Fruit fly (Drosophila melanogaster) whole organism, embryonic: ENCODE measurements around the gene HemK2.

Experiments
- Abd-B ChIP-seq: fragments of 200-800 bp; sonication (Bioruptor generic); optimal IDR thresholded peaks from 2 replicates; lab custom pipeline; 2018; ENCODE audit warnings: missing biosample characterization, mild to moderate bottlenecking, missing genetic modification characterization, moderate library complexity
- BEAF-32 ChIP-seq: fragments of 200-800 bp; sonication (Bioruptor generic); optimal IDR thresholded peaks from 3 replicates; lab custom pipeline; 2017; ENCODE audit warnings: missing biosample characterization, missing genetic modification characterization, mild to moderate bottlenecking, moderate library complexity, missing genetic modification reagents
- CG13296 ChIP-seq: fragments of 200-800 bp; sonication (Bioruptor generic); optimal IDR thresholded peaks from 3 replicates; lab custom pipeline; 2018; ENCODE audit warnings: missing biosample characterization, mild to moderate bottlenecking, missing genetic modification characterization
- CG13894 ChIP-seq: fragments of 200-800 bp; sonication (Bioruptor generic); optimal IDR thresholded peaks from 3 replicates; lab custom pipeline; 2018; ENCODE audit warnings: missing biosample characterization, mild to moderate bottlenecking, missing genetic modification characterization, moderate library complexity
- CG14667 ChIP-seq: fragments of 200-800 bp; sonication (Bioruptor generic); IDR thresholded peaks from 2 replicates; pipeline ENCODE4 v1.3.6; 2022; ENCODE audit warnings: missing biosample characterization, missing genetic modification characterization
- CG2129 ChIP-seq: fragments of 200-800 bp; sonication (Bioruptor generic); IDR thresholded peaks from 2 replicates; pipeline ENCODE4 v1.3.6; 2022; ENCODE audit warnings: missing biosample characterization, missing genetic modification characterization; ENCODE audit not compliant: partially characterized antibody
- CG30431 ChIP-seq: fragments of 200-800 bp; sonication (Bioruptor generic); optimal IDR thresholded peaks from 2 replicates; lab custom pipeline; 2017; ENCODE audit warnings: missing biosample characterization, missing genetic modification characterization
- CG31224 ChIP-seq: fragments of 200-800 bp; sonication (Bioruptor generic); IDR thresholded peaks from 2 replicates; pipeline ENCODE4 v1.3.6; 2022; ENCODE audit warnings: missing biosample characterization, missing genetic modification characterization
- CG31388 ChIP-seq: fragments of 200-800 bp; sonication (Bioruptor generic); optimal IDR thresholded peaks from 2 replicates; lab custom pipeline; 2016; ENCODE audit warnings: missing biosample characterization, missing genetic modification characterization
- CG3281 ChIP-seq: fragments of 200-800 bp; sonication (Bioruptor generic); optimal IDR thresholded peaks from 3 replicates; lab custom pipeline; 2017; ENCODE audit warnings: missing biosample characterization, mild to moderate bottlenecking, missing genetic modification characterization
- CG4360 ChIP-seq: fragments of 200-800 bp; sonication (Bioruptor generic); IDR thresholded peaks from 2 replicates; pipeline ENCODE4 v1.3.6; 2022; ENCODE audit warnings: missing biosample characterization, missing genetic modification characterization
- CG7839 ChIP-seq: fragments of 200-800 bp; sonication (Bioruptor generic); optimal IDR thresholded peaks from 3 replicates; lab custom pipeline; 2018; ENCODE audit warnings: missing biosample characterization, mild to moderate bottlenecking, missing genetic modification characterization, moderate library complexity
- CkIIα-i1 ChIP-seq: fragments of 200-800 bp; sonication (Bioruptor generic); IDR thresholded peaks from 2 replicates; pipeline ENCODE4 v1.3.6; 2022; ENCODE audit warnings: missing biosample characterization, missing genetic modification characterization
- Dfd ChIP-seq, 2 experiments: fragments of >200 bp; optimal IDR thresholded peaks; 2 replicates each; lab custom pipeline; 2017; ENCODE audit warnings: missing biosample characterization in 2 of 2, missing genetic modification characterization in 2 of 2
- Dip2 ChIP-seq: fragments of 200-800 bp; sonication (Bioruptor generic); IDR thresholded peaks from 2 replicates; pipeline ENCODE4 v1.3.6; 2022; ENCODE audit warnings: missing biosample characterization, missing genetic modification characterization
- Dip3 ChIP-seq: fragments of 200-800 bp; sonication (Bioruptor generic); optimal IDR thresholded peaks from 3 replicates; lab custom pipeline; 2016; ENCODE audit warnings: missing biosample characterization, missing genetic modification characterization
- Dref ChIP-seq: fragments of 200-800 bp; sonication (Bioruptor generic); IDR thresholded peaks from 2 replicates; pipeline ENCODE4 v1.3.6; 2022; ENCODE audit warnings: missing biosample characterization, missing genetic modification characterization
- E2f1 ChIP-seq: fragments of 200-800 bp; sonication (Bioruptor generic); IDR thresholded peaks from 2 replicates; pipeline ENCODE4 v1.3.6; 2022; ENCODE audit warnings: missing biosample characterization, missing genetic modification characterization
- Fer1 ChIP-seq: fragments of 200-800 bp; sonication (Bioruptor generic); optimal IDR thresholded peaks from 2 replicates; lab custom pipeline; 2017; ENCODE audit warnings: missing biosample characterization, mild to moderate bottlenecking, missing genetic modification characterization
- Fer3 ChIP-seq: fragments of 200-800 bp; sonication (Bioruptor generic); optimal IDR thresholded peaks from 2 replicates; lab custom pipeline; 2018; ENCODE audit warnings: missing biosample characterization, mild to moderate bottlenecking, missing genetic modification characterization, moderate library complexity
- Gug ChIP-seq: fragments of 200-800 bp; sonication (Bioruptor generic); IDR thresholded peaks from 4 replicates; pipeline ENCODE4 v1.3.6; 2022; ENCODE audit warnings: missing biosample characterization, missing genetic modification characterization
- HLH54F ChIP-seq: fragments of 200-800 bp; sonication (Bioruptor generic); optimal IDR thresholded peaks from 3 replicates; lab custom pipeline; 2016; ENCODE audit warnings: missing biosample characterization, missing genetic modification characterization
- Hand ChIP-seq: fragments of 200-800 bp; sonication (Bioruptor generic); optimal IDR thresholded peaks from 2 replicates; lab custom pipeline; 2017; ENCODE audit warnings: mild to moderate bottlenecking, missing biosample characterization, missing genetic modification reagents, missing genetic modification characterization
- Oaz ChIP-seq: fragments of 200-800 bp; sonication (Bioruptor generic); IDR thresholded peaks from 2 replicates; pipeline ENCODE4 v1.3.6; 2022; ENCODE audit warnings: missing biosample characterization, missing genetic modification characterization
- Optix ChIP-seq: fragments of 200-800 bp; sonication (Bioruptor generic); IDR thresholded peaks from 3 replicates; pipeline ENCODE4 v1.3.6; 2022; ENCODE audit warnings: missing biosample characterization, missing genetic modification characterization
- Ssrp ChIP-seq: fragments of 200-800 bp; sonication (Bioruptor generic); optimal IDR thresholded peaks from 2 replicates; lab custom pipeline; 2018; ENCODE audit warnings: missing biosample characterization, mild to moderate bottlenecking, missing genetic modification characterization, moderate library complexity
- Xbp1 ChIP-seq: fragments of 200-800 bp; sonication (Bioruptor generic); optimal IDR thresholded peaks from 3 replicates; lab custom pipeline; 2016; ENCODE audit warnings: missing biosample characterization, mild to moderate bottlenecking, missing genetic modification characterization
- YL-1 ChIP-seq: fragments of 200-800 bp; sonication (Bioruptor generic); optimal IDR thresholded peaks from 3 replicates; lab custom pipeline; 2017; ENCODE audit warnings: missing biosample characterization, mild to moderate bottlenecking, missing genetic modification characterization
- br ChIP-seq: fragments of >200 bp; optimal IDR thresholded peaks from 2 replicates; lab custom pipeline; 2017
- btn ChIP-seq: fragments of 200-800 bp; sonication (Bioruptor generic); optimal IDR thresholded peaks from 2 replicates; lab custom pipeline; 2016; ENCODE audit warnings: missing biosample characterization, missing genetic modification characterization
- dan ChIP-seq: fragments of 200-800 bp; sonication (Bioruptor generic); IDR thresholded peaks from 2 replicates; pipeline ENCODE4 v1.3.6; 2022; ENCODE audit warnings: missing biosample characterization, missing genetic modification characterization
- fd64A ChIP-seq: fragments of 200-800 bp; sonication (Bioruptor generic); optimal IDR thresholded peaks from 3 replicates; lab custom pipeline; 2018; ENCODE audit warnings: missing biosample characterization, mild to moderate bottlenecking, missing genetic modification characterization
- h ChIP-seq: fragments of >200 bp; optimal IDR thresholded peaks from 2 replicates; lab custom pipeline; 2017
- ham ChIP-seq: fragments of 200-800 bp; sonication (Bioruptor generic); IDR thresholded peaks from 2 replicates; pipeline ENCODE4 v1.3.6; 2022; ENCODE audit warnings: missing biosample characterization, missing genetic modification characterization
- hb ChIP-seq: fragments of 200-800 bp; sonication (Bioruptor generic); IDR thresholded peaks from 3 replicates; pipeline ENCODE4 v1.3.6; 2022; ENCODE audit warnings: missing biosample characterization, missing genetic modification characterization; ENCODE audit not compliant: partially characterized antibody
- ind ChIP-seq: fragments of 200-800 bp; sonication (Bioruptor generic); optimal IDR thresholded peaks from 3 replicates; lab custom pipeline; 2016; ENCODE audit warnings: missing biosample characterization, missing genetic modification characterization
- lab ChIP-seq: fragments of 200-800 bp; sonication (Bioruptor generic); optimal IDR thresholded peaks from 3 replicates; lab custom pipeline; 2017; ENCODE audit warnings: missing biosample characterization, missing genetic modification characterization, mild to moderate bottlenecking, moderate library complexity, missing genetic modification reagents
- lov ChIP-seq, 2 experiments: fragments of 200-800 bp in 1 of 2; fragments of >200 bp in 1 of 2; sonication (Bioruptor generic) in 1 of 2; IDR thresholded peaks in 1 of 2; optimal IDR thresholded peaks in 1 of 2; 2 replicates in 1 of 2; 3 replicates in 1 of 2; pipeline versions ENCODE4 v1.3.6 to Lab custom; 2017 to 2022; ENCODE audit warnings: missing biosample characterization in 1 of 2, missing genetic modification characterization in 1 of 2
- maf-S ChIP-seq: fragments of 200-800 bp; sonication (Bioruptor generic); optimal IDR thresholded peaks from 2 replicates; lab custom pipeline; 2016; ENCODE audit warnings: missing biosample characterization, missing genetic modification characterization
- otp ChIP-seq: fragments of 200-800 bp; sonication (Bioruptor generic); IDR thresholded peaks from 3 replicates; pipeline ENCODE4, ENCODE4 v1.3.6; 2022; ENCODE audit warnings: missing biosample characterization, missing genetic modification characterization
- pan ChIP-seq, 4 experiments: fragments of >200 bp in 3 of 4; fragments of 200-800 bp in 1 of 4; sonication (Bioruptor generic) in 1 of 4; optimal IDR thresholded peaks in 3 of 4; IDR thresholded peaks in 1 of 4; 2 replicates each; pipeline versions ENCODE4 v1.3.6 to Lab custom; 2017 to 2022; ENCODE audit warnings: missing biosample characterization in 2 of 4, missing genetic modification characterization in 2 of 4, mixed read lengths in 1 of 4
- phol ChIP-seq: fragments of 200-800 bp; sonication (Bioruptor generic); optimal IDR thresholded peaks from 3 replicates; lab custom pipeline; 2018; ENCODE audit warnings: missing biosample characterization, mild to moderate bottlenecking, missing genetic modification characterization, moderate library complexity
- pnt ChIP-seq: fragments of 200-800 bp; sonication (Bioruptor generic); optimal IDR thresholded peaks from 3 replicates; lab custom pipeline; 2016; ENCODE audit warnings: missing biosample characterization, missing genetic modification characterization
- pum ChIP-seq: fragments of 200-800 bp; sonication (Bioruptor generic); optimal IDR thresholded peaks from 2 replicates; lab custom pipeline; 2016; ENCODE audit warnings: missing biosample characterization, missing genetic modification characterization
- row ChIP-seq: fragments of 200-800 bp; sonication (Bioruptor generic); IDR thresholded peaks from 3 replicates; pipeline ENCODE4 v1.3.6; 2022; ENCODE audit warnings: missing biosample characterization, missing genetic modification characterization
- sisA ChIP-seq: fragments of 200-800 bp; sonication (Bioruptor generic); IDR thresholded peaks from 2 replicates; pipeline ENCODE4 v1.3.6; 2022; ENCODE audit warnings: missing biosample characterization, missing genetic modification characterization
- tap ChIP-seq: fragments of 200-800 bp; optimal IDR thresholded peaks from 3 replicates; lab custom pipeline; 2019; ENCODE audit warnings: missing biosample characterization, mild to moderate bottlenecking, missing genetic modification characterization, moderate library complexity
- tgo ChIP-seq: fragments of 200-800 bp; sonication (Bioruptor generic); IDR thresholded peaks from 3 replicates; pipeline ENCODE4 v1.3.6; 2022; ENCODE audit warnings: missing biosample characterization, missing genetic modification characterization
- zen2 ChIP-seq: fragments of 200-800 bp; sonication (Bioruptor generic); IDR thresholded peaks from 3 replicates; pipeline ENCODE4 v1.3.6; 2022; ENCODE audit warnings: missing biosample characterization, missing genetic modification characterization; ENCODE audit not compliant: partially characterized antibody

The HemK2 gene

dm6 chr2L:2752460-2753411 lies 6.7 kb downstream of the HemK2 start, which contains the start of gene Pgk (continued):
- TF ChIP-seq CG14667 (GFP tag; lab: Robert Waterston, UW) (no peak), ham (GFP tag; lab: Robert Waterston, UW) (no peak), maf-S (GFP tag; lab: Kevin White, UChicago) (no peak), CG2129 (GFP tag; lab: Robert Waterston, UW) (no peak), Dip2 (GFP tag; lab: Robert Waterston, UW) (no peak), CG7839 (tag; lab: Kevin White, UChicago) (peak; percentile 30), dan (GFP tag; lab: Robert Waterston, UW) (no peak), phol (peak; percentile 12), pan (optimal IDR thresholded peaks at IDR 0.05; lab: Kevin White, UChicago) (no peak), pan (GFP tag; optimal IDR thresholded peaks at IDR 0.05 in 1 of 2, IDR thresholded peaks at IDR 0.05 in 1 of 2) (no peak), YL-1 (GFP tag; lab: Kevin White, UChicago) (peak; percentile 17), Gug (peak; percentile 1; the same call in 1 of the 4 replicates), h (lab: Kevin White, UChicago) (no peak), Optix (GFP tag; lab: Robert Waterston, UW) (no peak), Hand (GFP tag; lab: Kevin White, UChicago) (peak; percentile 75), Abd-B (GFP tag; lab: Kevin White, UChicago) (no peak), Dref (GFP tag; lab: Robert Waterston, UW) (no peak), btn (GFP tag; lab: Kevin White, UChicago) (no peak), tgo (GFP tag; lab: Robert Waterston, UW) (no peak), sisA (GFP tag; lab: Robert Waterston, UW) (no peak), pnt (no peak), CG13296 (GFP tag; lab: Kevin White, UChicago) (peak; percentile 79), E2f1 (GFP tag; lab: Robert Waterston, UW) (no peak), zen2 (GFP tag; lab: Robert Waterston, UW) (no peak), Fer1 (peak; percentile 83), Dip3 (GFP tag; lab: Kevin White, UChicago) (peak; percentile 33), HLH54F (GFP tag; lab: Kevin White, UChicago) (peak; percentile 1), pum (GFP tag; lab: Kevin White, UChicago) (no peak), fd64A (GFP tag; lab: Kevin White, UChicago) (no peak), CkIIα-i1 (GFP tag; lab: Robert Waterston, UW) (no peak), Oaz (GFP tag; lab: Robert Waterston, UW) (no peak), row (GFP tag; lab: Robert Waterston, UW) (no peak), Fer3 (tag; lab: Kevin White, UChicago) (peak; percentile 45), CG4360 (GFP tag; lab: Robert Waterston, UW) (no peak), CG3281 (GFP tag; lab: Kevin White, UChicago) (peak; percentile 74), tap (peak; percentile 14), ind (GFP tag; lab: Kevin White, UChicago) (no peak), otp (GFP tag; lab: Robert Waterston, UW) (no peak), br (lab: Kevin White, UChicago) (no peak), lov (optimal IDR thresholded peaks at IDR 0.05; lab: Kevin White, UChicago) (no peak), lov (GFP tag; IDR thresholded peaks at IDR 0.05; lab: Robert Waterston, UW) (no peak), CG31388 (no peak), lab (GFP tag; lab: Kevin White, UChicago) (peak; percentile 67), CG13894 (tag; lab: Kevin White, UChicago) (peak; percentile 92), Ssrp (tag; lab: Kevin White, UChicago) (no peak), hb (no peak), Dfd (GFP tag; optimal IDR thresholded peaks at IDR 0.05; lab: Kevin White, UChicago) (no peak), CG30431 (GFP tag; lab: Kevin White, UChicago) (no peak), BEAF-32 (no peak), CG31224 (GFP tag; lab: Robert Waterston, UW) (no peak), Xbp1 (GFP tag; lab: Kevin White, UChicago) (peak; percentile 30)
